Fruit fly (Drosophila melanogaster) whole organism, prepupa: ENCODE data around the gene Lcp65Ad.
A peak's percentile ranks its signal among the peaks of the same experiment; 100 is the strongest.
"Not testable (repeated sequence)": the region's sequence is repeated elsewhere in the genome, so short reads cannot be mapped to it uniquely, and the experiment has no call there.

Experiments
- Blimp-1 ChIP-seq: fragments of 200-800 bp; sonication (Bioruptor generic); optimal IDR thresholded peaks from 3 replicates; lab custom pipeline; 2017; ENCODE audit warnings: missing biosample characterization, missing genetic modification characterization, mild to moderate bottlenecking, moderate library complexity, missing genetic modification reagents
- CG10631 ChIP-seq: fragments of 200-800 bp; sonication (Bioruptor generic); optimal IDR thresholded peaks from 2 replicates; lab custom pipeline; 2016; ENCODE audit warnings: missing biosample characterization, missing genetic modification characterization
- CG10669 ChIP-seq: fragments of 200-800 bp; sonication (Bioruptor generic); optimal IDR thresholded peaks from 3 replicates; lab custom pipeline; 2018; ENCODE audit warnings: missing biosample characterization, mild to moderate bottlenecking, missing genetic modification characterization, moderate library complexity
- CG11294 ChIP-seq: fragments of 200-800 bp; sonication (Bioruptor generic); IDR thresholded peaks from 2 replicates; pipeline ENCODE4 v1.3.6; 2022; ENCODE audit warnings: missing biosample characterization, missing genetic modification characterization
- CG11902 ChIP-seq: fragments of 200-800 bp; sonication (Bioruptor generic); optimal IDR thresholded peaks from 3 replicates; lab custom pipeline; 2016; ENCODE audit warnings: missing biosample characterization, missing genetic modification characterization
- CG1621 ChIP-seq: fragments of 200-800 bp; sonication (Bioruptor generic); optimal IDR thresholded peaks from 3 replicates; lab custom pipeline; 2018; ENCODE audit warnings: missing biosample characterization, mild to moderate bottlenecking, missing genetic modification characterization
- CG16779 ChIP-seq: fragments of 200-800 bp; sonication (Bioruptor generic); optimal IDR thresholded peaks from 3 replicates; lab custom pipeline; 2017; ENCODE audit warnings: missing biosample characterization, mild to moderate bottlenecking, missing genetic modification characterization
- CG31627 ChIP-seq: fragments of 200-800 bp; sonication (Bioruptor generic); optimal IDR thresholded peaks from 3 replicates; lab custom pipeline; 2016; ENCODE audit warnings: missing biosample characterization, missing genetic modification characterization
- CG3919 ChIP-seq: fragments of 200-800 bp; sonication (Bioruptor generic); optimal IDR thresholded peaks from 3 replicates; lab custom pipeline; 2016; ENCODE audit warnings: missing biosample characterization, missing genetic modification characterization
- CG4318 ChIP-seq: fragments of 200-800 bp; sonication (Bioruptor generic); optimal IDR thresholded peaks from 3 replicates; lab custom pipeline; 2017; ENCODE audit warnings: missing biosample characterization, mild to moderate bottlenecking, missing genetic modification characterization
- CG6163 ChIP-seq: fragments of 200-800 bp; sonication (Bioruptor generic); IDR thresholded peaks from 3 replicates; pipeline ENCODE4 v1.3.6; 2022; ENCODE audit warnings: missing biosample characterization, missing genetic modification characterization
- CG6792 ChIP-seq: fragments of 200-800 bp; sonication (Bioruptor generic); optimal IDR thresholded peaks from 3 replicates; lab custom pipeline; 2016; ENCODE audit warnings: missing biosample characterization, missing genetic modification characterization
- CG6808 ChIP-seq: fragments of 200-800 bp; sonication (Bioruptor generic); optimal IDR thresholded peaks from 3 replicates; lab custom pipeline; 2017; ENCODE audit warnings: missing biosample characterization, missing genetic modification characterization, mild to moderate bottlenecking, moderate library complexity, missing genetic modification reagents
- CG7368 ChIP-seq: fragments of 200-800 bp; sonication (Bioruptor generic); optimal IDR thresholded peaks from 3 replicates; lab custom pipeline; 2016; ENCODE audit warnings: missing biosample characterization, missing genetic modification characterization
- CG8119 ChIP-seq: fragments of 200-800 bp; sonication (Bioruptor generic); IDR thresholded peaks from 3 replicates; pipeline ENCODE4 v1.3.6; 2022; ENCODE audit warnings: missing biosample characterization, missing genetic modification characterization
- CG8319 ChIP-seq: fragments of 200-800 bp; sonication (Bioruptor generic); optimal IDR thresholded peaks from 3 replicates; lab custom pipeline; 2016; ENCODE audit warnings: missing biosample characterization, missing genetic modification characterization
- CG8632 ChIP-seq: fragments of 200-800 bp; sonication (Bioruptor generic); optimal IDR thresholded peaks from 3 replicates; lab custom pipeline; 2016; ENCODE audit warnings: missing biosample characterization, missing genetic modification characterization
- CG9139 ChIP-seq: fragments of 200-800 bp; sonication (Bioruptor generic); optimal IDR thresholded peaks from 3 replicates; lab custom pipeline; 2017; ENCODE audit warnings: missing biosample characterization, mild to moderate bottlenecking, missing genetic modification characterization
- Eip75B ChIP-seq: fragments of 200-800 bp; sonication (Bioruptor generic); optimal IDR thresholded peaks from 3 replicates; lab custom pipeline; 2016; ENCODE audit warnings: missing biosample characterization, missing genetic modification characterization
- Eip93F ChIP-seq: fragments of 200-800 bp; sonication (Bioruptor generic); optimal IDR thresholded peaks from 2 replicates; lab custom pipeline; 2016; ENCODE audit warnings: missing biosample characterization, mild to moderate bottlenecking, missing genetic modification characterization
- Ets21C ChIP-seq: fragments of 200-800 bp; sonication (Bioruptor generic); optimal IDR thresholded peaks from 3 replicates; lab custom pipeline; 2016; ENCODE audit warnings: missing biosample characterization, missing genetic modification characterization
- Ets96B ChIP-seq: fragments of 200-800 bp; optimal IDR thresholded peaks from 2 replicates; lab custom pipeline; 2019; ENCODE audit warnings: missing biosample characterization, mild to moderate bottlenecking, missing genetic modification characterization, moderate library complexity
- Gug ChIP-seq: fragments of 200-800 bp; sonication (Bioruptor generic); IDR thresholded peaks from 2 replicates; pipeline ENCODE4 v1.3.6; 2022; ENCODE audit warnings: missing biosample characterization, missing genetic modification characterization
- Hr38 ChIP-seq: sonication (Bioruptor generic); optimal IDR thresholded peaks from 2 replicates; lab custom pipeline; 2016; ENCODE audit warnings: missing biosample characterization, missing genetic modification characterization
- Hr4 ChIP-seq: fragments of 200-800 bp; sonication (Bioruptor generic); optimal IDR thresholded peaks from 3 replicates; lab custom pipeline; 2016; ENCODE audit warnings: missing biosample characterization, missing genetic modification characterization
- Lpt ChIP-seq: fragments of 200-800 bp; sonication (Bioruptor generic); optimal IDR thresholded peaks from 3 replicates; lab custom pipeline; 2016; ENCODE audit warnings: missing biosample characterization, missing genetic modification characterization
- Met ChIP-seq: fragments of 200-800 bp; sonication (Bioruptor generic); optimal IDR thresholded peaks from 3 replicates; lab custom pipeline; 2016; ENCODE audit warnings: missing biosample characterization, missing genetic modification characterization
- OdsH ChIP-seq: fragments of 200-800 bp; sonication (Bioruptor generic); optimal IDR thresholded peaks from 3 replicates; lab custom pipeline; 2016; ENCODE audit warnings: missing biosample characterization, missing genetic modification characterization
- Smox ChIP-seq: fragments of 200-800 bp; sonication (Bioruptor generic); optimal IDR thresholded peaks from 3 replicates; lab custom pipeline; 2016; ENCODE audit warnings: missing biosample characterization, missing genetic modification characterization
- Sox102F ChIP-seq: fragments of 200-800 bp; sonication (Bioruptor generic); optimal IDR thresholded peaks from 2 replicates; lab custom pipeline; 2016; ENCODE audit warnings: missing biosample characterization, mild to moderate bottlenecking, missing genetic modification characterization
- Sox14 ChIP-seq: fragments of 200-800 bp; sonication (Bioruptor generic); optimal IDR thresholded peaks from 3 replicates; lab custom pipeline; 2016; ENCODE audit warnings: missing biosample characterization, missing genetic modification characterization
- Sox15 ChIP-seq: fragments of 200-800 bp; sonication (Bioruptor generic); optimal IDR thresholded peaks from 3 replicates; lab custom pipeline; 2016; ENCODE audit warnings: missing biosample characterization, missing genetic modification characterization
- achi ChIP-seq: fragments of 200-800 bp; sonication (Bioruptor generic); optimal IDR thresholded peaks from 3 replicates; lab custom pipeline; 2016; ENCODE audit warnings: missing biosample characterization, missing genetic modification characterization
- acj6 ChIP-seq: fragments of 200-800 bp; sonication (Bioruptor generic); optimal IDR thresholded peaks from 3 replicates; lab custom pipeline; 2016; ENCODE audit warnings: missing biosample characterization, missing genetic modification characterization
- cyc ChIP-seq: fragments of 200-800 bp; sonication (Bioruptor generic); optimal IDR thresholded peaks from 3 replicates; lab custom pipeline; 2016; ENCODE audit warnings: missing biosample characterization, missing genetic modification characterization
- esn ChIP-seq: fragments of 200-800 bp; sonication (Bioruptor generic); optimal IDR thresholded peaks from 2 replicates; lab custom pipeline; 2016; ENCODE audit warnings: missing biosample characterization, mild to moderate bottlenecking, missing genetic modification characterization, moderate library complexity
- fd85E ChIP-seq: fragments of 200-800 bp; sonication (Bioruptor generic); optimal IDR thresholded peaks from 3 replicates; lab custom pipeline; 2016; ENCODE audit warnings: missing biosample characterization, missing genetic modification characterization
- lz ChIP-seq: fragments of 200-800 bp; sonication (Bioruptor generic); optimal IDR thresholded peaks from 3 replicates; lab custom pipeline; 2016; ENCODE audit warnings: missing biosample characterization, missing genetic modification characterization
- pdm3 ChIP-seq: fragments of 200-800 bp; sonication (Bioruptor generic); optimal IDR thresholded peaks from 3 replicates; lab custom pipeline; 2016; ENCODE audit warnings: missing biosample characterization, missing genetic modification characterization
- salr ChIP-seq, 2 experiments: fragments of 200-800 bp; sonication (Bioruptor generic); optimal IDR thresholded peaks; 3 replicates each; lab custom pipeline; 2016 to 2018; ENCODE audit warnings: missing biosample characterization in 2 of 2, missing genetic modification characterization in 2 of 2, mild to moderate bottlenecking in 1 of 2
- ss ChIP-seq, 2 experiments: fragments of 200-800 bp; sonication (Bioruptor generic); optimal IDR thresholded peaks; 2 replicates in 1 of 2; 3 replicates in 1 of 2; lab custom pipeline; 2017 to 2018; ENCODE audit warnings: mild to moderate bottlenecking in 2 of 2, missing biosample characterization in 2 of 2, missing genetic modification characterization in 2 of 2, moderate library complexity in 1 of 2
- vri ChIP-seq: fragments of 200-800 bp; sonication (Bioruptor generic); optimal IDR thresholded peaks from 3 replicates; lab custom pipeline; 2016; ENCODE audit warnings: missing biosample characterization, mild to moderate bottlenecking, missing genetic modification characterization

Lcp65Ad gene

dm6 chr3L:6147887-6148286, 4.7 kb downstream of the Lcp65Ad start, which contains the start of gene Cpr65Ax1:
TSS of gene Cpr65Ax1 (minus strand) at chr3L:6147987.
- not testable (repeated sequence) for TF ChIP-seq CG7368 (GFP tag; lab: Kevin White, UChicago); Hr4; CG1621 (tag; lab: Kevin White, UChicago)

- TF ChIP-seq CG8319, CG10631, pdm3 (GFP tag; lab: Kevin White, UChicago): not testable (repeated sequence)
Measured at dm6 chr3L:6149248-6149647, 6.1 kb downstream of the Lcp65Ad start, which contains the start of gene Lcp65Ab1. TSS of gene Lcp65Ab1 (plus strand) at chr3L:6149548.

- TF ChIP-seq CG11294 (GFP tag; lab: Robert Waterston, UW); Blimp-1; cyc: not testable (repeated sequence)
Measured at dm6 chr3L:6150757-6151354, 7.7 kb downstream of the Lcp65Ad start, which contains the start of the genes Cpr65Ax2 and Lcp65Aa. TSS of gene Cpr65Ax2 (minus strand) at chr3L:6150857. TSS of gene Lcp65Aa (plus strand) at chr3L:6151304.

- TF ChIP-seq CG4318 (GFP tag; lab: Kevin White, UChicago): no peak
- TF ChIP-seq Sox102F (GFP tag; lab: Kevin White, UChicago): no peak
- no peak for TF ChIP-seq Met (GFP tag; lab: Kevin White, UChicago)
- TF ChIP-seq Blimp-1: no peak
- TF ChIP-seq Ets96B (tag; lab: Kevin White, UChicago): no peak
- no peak for TF ChIP-seq CG10669 (GFP tag; lab: Kevin White, UChicago)
- TF ChIP-seq Sox14 (GFP tag; lab: Kevin White, UChicago): no peak
- TF ChIP-seq ss (GFP tag; optimal IDR thresholded peaks at IDR 0.05; lab: Kevin White, UChicago): no peak
- no peak for TF ChIP-seq Ets21C
- TF ChIP-seq achi (GFP tag; lab: Kevin White, UChicago): no peak
- no peak for TF ChIP-seq CG8632
- TF ChIP-seq CG16779 (tag; lab: Kevin White, UChicago): no peak
- TF ChIP-seq CG9139 (GFP tag; lab: Kevin White, UChicago): no peak
- TF ChIP-seq Hr4: no peak
- TF ChIP-seq, all 60 proteins: peak for 0
Measured at dm6 chr3L:6152531-6152930, 9.3 kb downstream of the Lcp65Ad start, which contains the start of gene Acp65Aa. TSS of gene Acp65Aa (minus strand) at chr3L:6152745.

- TF ChIP-seq lz (GFP tag; lab: Kevin White, UChicago) (no peak), Sox15 (GFP tag; lab: Kevin White, UChicago) (no peak), Sox102F (GFP tag; lab: Kevin White, UChicago) (no peak), CG6792 (GFP tag; lab: Kevin White, UChicago) (peak; percentile 12), Gug (no peak), Smox (GFP tag; lab: Kevin White, UChicago) (no peak), CG8119 (peak; percentile 77), acj6 (no peak), fd85E (GFP tag; lab: Kevin White, UChicago) (no peak), Sox14 (GFP tag; lab: Kevin White, UChicago) (no peak), Eip75B (GFP tag; lab: Kevin White, UChicago) (peak; percentile 53), salr (GFP tag; optimal IDR thresholded peaks at IDR 0.05; lab: Kevin White, UChicago) (no peak), CG6808 (GFP tag; lab: Kevin White, UChicago) (peak; percentile 86), pdm3 (GFP tag; lab: Kevin White, UChicago) (peak; percentile 15), CG6163 (peak; percentile 82), CG4318 (GFP tag; lab: Kevin White, UChicago) (no peak), vri (GFP tag; lab: Kevin White, UChicago) (no peak), Blimp-1 (peak; percentile 16), CG31627 (GFP tag; lab: Kevin White, UChicago) (no peak), Eip93F (GFP tag; lab: Kevin White, UChicago) (no peak), CG3919 (peak; percentile 37), Lpt (peak; percentile 31), esn (GFP tag; lab: Kevin White, UChicago) (no peak), CG11902 (GFP tag; lab: Kevin White, UChicago) (no peak), Hr38 (no peak), CG11294 (GFP tag; lab: Robert Waterston, UW) (no peak), OdsH (GFP tag; lab: Kevin White, UChicago) (no peak), CG10631 (GFP tag; lab: Kevin White, UChicago) (no peak)
Measured at dm6 chr3L:6154951-6155394, 11.8 kb downstream of the Lcp65Ad start.
